Fruit fly (Drosophila melanogaster): ENCODE measurements around the gene CG3402.

Gene CG3402

dm6 chr3L:622357-622834 lies 30.3 kb downstream of the CG3402 start:
- peak; percentile 55 for TF ChIP-seq Snoo (tag; optimal IDR thresholded peaks at IDR 0.05)
- no peak for TF ChIP-seq fd96Ca (GFP tag; IDR thresholded peaks at IDR 0.05)
- TF ChIP-seq CG4496 (GFP tag; IDR thresholded peaks at IDR 0.05) = peak; percentile 42; the same call in 1 of the 3 replicates
- TF ChIP-seq CG8159 (tag; optimal IDR thresholded peaks at IDR 0.05) = peak; percentile 93
- TF ChIP-seq Pif1B (GFP tag; optimal IDR thresholded peaks at IDR 0.05) = peak; percentile 63
- peak; percentile 67 for TF ChIP-seq Pif1A (GFP tag; optimal IDR thresholded peaks at IDR 0.05)
- peak; percentile 64 for TF ChIP-seq gl (tag; optimal IDR thresholded peaks at IDR 0.05)
- TF ChIP-seq rn (GFP tag; IDR thresholded peaks at IDR 0.05) = no peak
- TF ChIP-seq CG9948 (tag; optimal IDR thresholded peaks at IDR 0.05) = peak; percentile 94
- TF ChIP-seq CG34367 (tag; optimal IDR thresholded peaks at IDR 0.05) = peak; percentile 84
- peak; percentile 88 for TF ChIP-seq CG14655 (GFP tag; optimal IDR thresholded peaks at IDR 0.05)
- no peak for TF ChIP-seq CG32121 (GFP tag; IDR thresholded peaks at IDR 0.05)
- TF ChIP-seq CG13204 (GFP tag; optimal IDR thresholded peaks at IDR 0.05) = peak; percentile 25
- TF ChIP-seq CG10348 (GFP tag; IDR thresholded peaks at IDR 0.05) = no peak
- no peak for TF ChIP-seq CG12605 (GFP tag; IDR thresholded peaks at IDR 0.05)
- TF ChIP-seq Ets98B (GFP tag; IDR thresholded peaks at IDR 0.05) = no peak
- TF ChIP-seq CG15710 (tag; optimal IDR thresholded peaks at IDR 0.05) = peak; percentile 87
- TF ChIP-seq CG8301 (tag; optimal IDR thresholded peaks at IDR 0.05) = peak; percentile 73
- TF ChIP-seq D1 (tag; optimal IDR thresholded peaks at IDR 0.05) = peak; percentile 83
- peak; percentile 90 for TF ChIP-seq CG17806 (tag; optimal IDR thresholded peaks at IDR 0.05)

DNA sequence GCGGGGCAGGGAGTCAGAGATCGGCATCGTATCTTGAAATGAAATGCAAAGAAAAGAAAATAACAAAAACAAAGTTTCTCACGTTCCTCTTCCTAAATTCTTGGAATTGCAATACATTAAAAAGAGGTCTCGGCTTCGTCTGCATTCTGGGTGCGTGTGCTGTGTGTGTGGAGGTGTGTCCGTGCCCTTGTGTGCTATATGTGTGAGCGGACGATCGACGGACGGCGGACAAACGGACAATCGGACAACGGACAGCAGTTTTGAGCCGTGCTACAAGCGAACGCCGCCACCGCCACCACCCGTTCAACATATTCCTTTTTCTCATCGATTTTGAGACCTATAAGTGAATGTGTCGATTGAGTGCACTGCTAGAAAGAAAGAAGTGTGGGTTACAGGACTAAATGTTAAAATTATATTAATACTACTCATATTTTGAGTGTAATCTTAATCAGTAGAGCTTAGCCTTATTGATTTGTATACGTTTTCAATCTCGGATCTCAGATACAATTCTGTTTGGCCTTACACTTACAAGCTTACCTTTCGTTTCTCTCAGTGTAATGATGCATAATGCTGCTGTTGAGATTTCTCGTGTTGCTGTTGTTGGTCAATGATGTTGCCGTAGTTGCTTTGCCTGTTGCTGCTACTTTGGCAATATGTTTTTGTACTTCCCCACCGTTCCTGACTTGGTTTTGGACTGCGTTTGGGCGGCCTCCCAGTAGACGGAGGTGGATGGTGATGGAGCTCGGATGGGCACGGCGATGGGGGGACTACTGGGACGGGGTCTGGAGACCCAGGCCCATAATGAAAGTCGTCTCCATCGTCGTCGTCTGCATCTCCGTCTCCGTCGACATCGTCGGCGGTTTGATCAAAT lies 31.3 kb downstream of the CG3402 start:
- peak; percentile 65 for TF ChIP-seq rn (GFP tag; IDR thresholded peaks at IDR 0.05)
- TF ChIP-seq CG14655 (GFP tag; optimal IDR thresholded peaks at IDR 0.05) = peak; percentile 94
- no peak for TF ChIP-seq CG10348 (GFP tag; IDR thresholded peaks at IDR 0.05)
- TF ChIP-seq CG4496 (GFP tag; IDR thresholded peaks at IDR 0.05) = peak; percentile 89
- TF ChIP-seq CG13204 (GFP tag; optimal IDR thresholded peaks at IDR 0.05) = peak; percentile 85
- peak; percentile 71 for TF ChIP-seq Ets98B (GFP tag; IDR thresholded peaks at IDR 0.05)
- TF ChIP-seq CG32121 (GFP tag; IDR thresholded peaks at IDR 0.05) = peak; percentile 36; the same call in 1 of the 2 replicates
- TF ChIP-seq D1 (tag; optimal IDR thresholded peaks at IDR 0.05) = peak; percentile 90
- TF ChIP-seq Pif1A (GFP tag; optimal IDR thresholded peaks at IDR 0.05) = peak; percentile 93
- peak; percentile 81 for TF ChIP-seq fd96Ca (GFP tag; IDR thresholded peaks at IDR 0.05)
- peak; percentile 46 for TF ChIP-seq EcR (GFP tag; optimal IDR thresholded peaks at IDR 0.05)
- peak; percentile 95 for TF ChIP-seq Pif1B (GFP tag; optimal IDR thresholded peaks at IDR 0.05)
- TF ChIP-seq Snoo (tag; optimal IDR thresholded peaks at IDR 0.05) = peak; percentile 90
- peak; percentile 92 for TF ChIP-seq CG8301 (tag; optimal IDR thresholded peaks at IDR 0.05)
- TF ChIP-seq CG12605 (GFP tag; IDR thresholded peaks at IDR 0.05) = peak; percentile 76
- peak; percentile 96 for TF ChIP-seq CG8159 (tag; optimal IDR thresholded peaks at IDR 0.05)
- TF ChIP-seq gl (tag; optimal IDR thresholded peaks at IDR 0.05) = peak; percentile 88
- peak; percentile 95 for TF ChIP-seq CG34367 (tag; optimal IDR thresholded peaks at IDR 0.05)
- peak; percentile 94 for TF ChIP-seq CG9948 (tag; optimal IDR thresholded peaks at IDR 0.05)
- TF ChIP-seq CG15710 (tag; optimal IDR thresholded peaks at IDR 0.05) = peak; percentile 95
- TF ChIP-seq CG17806 (tag; optimal IDR thresholded peaks at IDR 0.05) = peak; percentile 96

dm6 chr3L:619427-620308 lies 33.0 kb downstream of the CG3402 start:
- TF ChIP-seq CG8301 (tag; optimal IDR thresholded peaks at IDR 0.05) (peak; percentile 79), Ets98B (GFP tag; IDR thresholded peaks at IDR 0.05) (no peak), CG15710 (tag; optimal IDR thresholded peaks at IDR 0.05) (peak; percentile 83), D1 (tag; optimal IDR thresholded peaks at IDR 0.05) (peak; percentile 74), Snoo (tag; optimal IDR thresholded peaks at IDR 0.05) (peak; percentile 79), Pif1A (GFP tag; optimal IDR thresholded peaks at IDR 0.05) (peak; percentile 75), CG17806 (tag; optimal IDR thresholded peaks at IDR 0.05) (peak; percentile 87), CG10348 (GFP tag; IDR thresholded peaks at IDR 0.05) (no peak), CG32121 (GFP tag; IDR thresholded peaks at IDR 0.05) (no peak), gl (tag; optimal IDR thresholded peaks at IDR 0.05) (peak; percentile 22), CG13204 (GFP tag; optimal IDR thresholded peaks at IDR 0.05) (no peak), CG9948 (tag; optimal IDR thresholded peaks at IDR 0.05) (peak; percentile 88), Pif1B (GFP tag; optimal IDR thresholded peaks at IDR 0.05) (peak; percentile 78), rn (GFP tag; IDR thresholded peaks at IDR 0.05) (no peak), CG12605 (GFP tag; IDR thresholded peaks at IDR 0.05) (peak; percentile 53), CG8159 (tag; optimal IDR thresholded peaks at IDR 0.05) (peak; percentile 90), EcR (GFP tag; optimal IDR thresholded peaks at IDR 0.05) (no peak), CG14655 (GFP tag; optimal IDR thresholded peaks at IDR 0.05) (peak; percentile 89), CG34367 (tag; optimal IDR thresholded peaks at IDR 0.05) (peak; percentile 80), CG4496 (GFP tag; IDR thresholded peaks at IDR 0.05) (0 out of 3 replicates have a peak, but pooled peaks have one; percentile 10), fd96Ca (GFP tag; IDR thresholded peaks at IDR 0.05) (no peak)
